Fruit fly (Drosophila melanogaster): ENCODE measurements around the gene Tpc1.
A peak's percentile ranks its signal among the peaks of the same experiment; 100 is the strongest.

Gene Tpc1

DNA sequence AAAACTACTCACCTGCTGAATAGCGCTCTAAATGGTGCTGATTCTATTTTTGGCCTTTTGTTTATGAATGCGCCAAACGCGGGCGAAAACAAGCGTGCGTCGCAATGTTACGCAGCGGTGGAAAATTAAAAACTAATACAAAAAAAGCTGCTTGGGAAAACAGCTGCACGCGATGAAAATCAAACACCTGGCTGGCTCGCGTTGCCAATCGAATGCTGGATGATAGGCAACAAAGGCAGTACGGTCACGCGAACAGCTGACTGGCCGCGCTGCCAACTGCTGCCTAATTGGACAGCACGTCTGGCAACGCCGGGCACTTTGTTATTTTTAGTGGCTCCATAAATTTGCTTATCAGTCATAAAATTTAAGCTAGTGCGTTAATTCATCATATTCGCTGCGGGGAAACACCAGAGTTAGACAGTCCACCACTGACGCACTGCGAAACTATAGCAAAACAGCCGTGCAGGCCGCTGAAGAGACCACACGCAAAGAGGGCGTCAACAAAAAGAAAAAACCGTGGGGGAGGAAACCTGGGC is 13.5 kb downstream of the Tpc1 start, which contains the start of the genes SelR and Tsp86D (continued):
- TF ChIP-seq CG8089 (GFP tag; optimal IDR thresholded peaks at IDR 0.05) (no peak), nau (GFP tag; optimal IDR thresholded peaks at IDR 0.05) (peak; percentile 89), dati (GFP tag; IDR thresholded peaks at IDR 0.05) (no peak), CG13123 (GFP tag; optimal IDR thresholded peaks at IDR 0.05) (no peak), Sry-δ (GFP tag; optimal IDR thresholded peaks at IDR 0.05) (peak; percentile 69), CG1792 (GFP tag; optimal IDR thresholded peaks at IDR 0.05) (no peak), YL-1 (GFP tag; optimal IDR thresholded peaks at IDR 0.05) (peak; percentile 95), lbe (GFP tag; optimal IDR thresholded peaks at IDR 0.05) (no peak), tll (GFP tag; optimal IDR thresholded peaks at IDR 0.05) (peak in 1 of 2 experiments; percentile 8), dmrt99B (tag; optimal IDR thresholded peaks at IDR 0.05) (peak; percentile 1), lov (optimal IDR thresholded peaks at IDR 0.05) (no peak), lov (GFP tag; IDR thresholded peaks at IDR 0.05) (peak; percentile 62; the same call in 1 of the 3 replicates), CG13624 (GFP tag; optimal IDR thresholded peaks at IDR 0.05) (peak; percentile 52), nmo (GFP tag; optimal IDR thresholded peaks at IDR 0.05) (peak; percentile 72), HLH3B (GFP tag; IDR thresholded peaks at IDR 0.05) (0 out of 2 replicates have a peak, but pooled peaks have one; percentile 11), rib (GFP tag; IDR thresholded peaks at IDR 0.05) (no peak), NC2β (GFP tag; optimal IDR thresholded peaks at IDR 0.05) (peak; percentile 31), CG12219 (GFP tag; optimal IDR thresholded peaks at IDR 0.05) (peak; percentile 37), CG43689 (GFP tag; IDR thresholded peaks at IDR 0.05) (no peak), CG8478 (optimal IDR thresholded peaks at IDR 0.05) (no peak), danr (GFP tag; IDR thresholded peaks at IDR 0.05) (no peak), knrl (GFP tag; IDR thresholded peaks at IDR 0.05; ENCODE audit: partially characterized antibody) (peak; percentile 60), lola (GFP tag; optimal IDR thresholded peaks at IDR 0.05) (no peak), CoRest (tag; optimal IDR thresholded peaks at IDR 0.05) (peak; percentile 20), Hr78 (GFP tag; optimal IDR thresholded peaks at IDR 0.05) (no peak), CG3407 (GFP tag; optimal IDR thresholded peaks at IDR 0.05) (no peak), Sin3A (optimal IDR thresholded peaks at IDR 0.05) (peak; percentile 81), nom (GFP tag; optimal IDR thresholded peaks at IDR 0.05) (peak; percentile 9), Mad (GFP tag; optimal IDR thresholded peaks at IDR 0.05) (no peak), da (GFP tag; optimal IDR thresholded peaks at IDR 0.05) (peak; percentile 75), CrebB (tag; optimal IDR thresholded peaks at IDR 0.05) (peak; percentile 52), ash1 (GFP tag; optimal IDR thresholded peaks at IDR 0.05) (no peak), CG8388 (GFP tag; optimal IDR thresholded peaks at IDR 0.05) (no peak), CG18262 (tag; optimal IDR thresholded peaks at IDR 0.05) (peak; percentile 16), CG10267 (tag; optimal IDR thresholded peaks at IDR 0.05) (peak; percentile 57), CG18764 (GFP tag; optimal IDR thresholded peaks at IDR 0.05) (no peak), Usf (GFP tag; optimal IDR thresholded peaks at IDR 0.05) (no peak), stwl (tag; optimal IDR thresholded peaks at IDR 0.05) (peak; percentile 75), CG12299 (tag; optimal IDR thresholded peaks at IDR 0.05) (peak; percentile 80), CG6272 (GFP tag; IDR thresholded peaks at IDR 0.05) (no peak), CG16815 (GFP tag; optimal IDR thresholded peaks at IDR 0.05) (no peak), zfh1 (GFP tag; IDR thresholded peaks at IDR 0.05) (no peak), CG5953 (GFP tag; IDR thresholded peaks at IDR 0.05) (no peak), CG4360 (GFP tag; IDR thresholded peaks at IDR 0.05) (no peak), CG3281 (GFP tag; optimal IDR thresholded peaks at IDR 0.05) (peak; percentile 69), pita (GFP tag; optimal IDR thresholded peaks at IDR 0.05) (no peak), CG8290 (GFP tag; optimal IDR thresholded peaks at IDR 0.05) (peak; percentile 18), CG8290 (tag; optimal IDR thresholded peaks at IDR 0.05) (peak in 1 of 2 experiments; percentile 65), grau (tag; optimal IDR thresholded peaks at IDR 0.05) (peak; percentile 32), Sox102F (GFP tag; optimal IDR thresholded peaks at IDR 0.05) (no peak), gro (GFP tag; optimal IDR thresholded peaks at IDR 0.05) (peak; percentile 61)
